Worm (Caenorhabditis elegans): ENCODE results near the gene str-97.

str-97 gene

ce11 chrV:16183357-16183756, 28.3 kb upstream of the str-97 start, which contains the start of gene srz-14:
Gene srz-14 (plus strand): TSS chrV:16183657.
- TF ChIP-seq hif-1 (tag; optimal IDR thresholded peaks at IDR 0.05) (no peak), attf-4 (tag; optimal IDR thresholded peaks at IDR 0.05) (no peak), snpc-1.2 (GFP tag; IDR thresholded peaks at IDR 0.05) (no peak), sdz-12 (GFP tag; optimal IDR thresholded peaks at IDR 0.05) (no peak), lir-3 (tag; optimal IDR thresholded peaks at IDR 0.05) (no peak), fos-1 (tag; optimal IDR thresholded peaks at IDR 0.05) (no peak), mep-1 (tag; optimal IDR thresholded peaks at IDR 0.05) (no peak), duxl-1 (tag; optimal IDR thresholded peaks at IDR 0.05; ENCODE audit: poor library complexity) (no peak), ceh-44 (GFP tag; IDR thresholded peaks at IDR 0.05) (no peak), mdl-1 (tag; optimal IDR thresholded peaks at IDR 0.05) (no peak), unc-130 (GFP tag; optimal IDR thresholded peaks at IDR 0.05) (no peak), dmd-6 (GFP tag; IDR thresholded peaks at IDR 0.05) (no peak), lin-29 (GFP tag; IDR thresholded peaks at IDR 0.05) (no peak), aly-2 (tag; optimal IDR thresholded peaks at IDR 0.05) (no peak), daf-16 (GFP tag; optimal IDR thresholded peaks at IDR 0.05) (no peak), daf-16 (tag; optimal IDR thresholded peaks at IDR 0.05) (no peak)

ce11 chrV:16182918-16183317, 27.9 kb upstream of the str-97 start, which contains the start of gene srh-277:
Gene srh-277 (plus strand): TSS chrV:16183218.
- TF ChIP-seq D1046.2 (GFP tag; IDR thresholded peaks at IDR 0.05), result no peak
- TF ChIP-seq madf-9 (GFP tag; conservative IDR thresholded peaks at IDR 0.05), result no peak
- TF ChIP-seq attf-4 (tag; optimal IDR thresholded peaks at IDR 0.05), result no peak
- no peak for TF ChIP-seq unc-62 (GFP tag; optimal IDR thresholded peaks at IDR 0.05 in 1 of 2)
- TF ChIP-seq unc-62 (tag; optimal IDR thresholded peaks at IDR 0.05), result no peak
- no peak for TF ChIP-seq spr-3 (GFP tag; optimal IDR thresholded peaks at IDR 0.05)
- TF ChIP-seq hlh-11 (tag; optimal IDR thresholded peaks at IDR 0.05), result no peak
- no peak for TF ChIP-seq lsy-2 (tag; optimal IDR thresholded peaks at IDR 0.05)
- no peak for TF ChIP-seq mxl-2 (GFP tag; conservative IDR thresholded peaks at IDR 0.05)
- TF ChIP-seq lin-38 (GFP tag; IDR thresholded peaks at IDR 0.05), result no peak
- no peak for TF ChIP-seq nhr-237 (tag; optimal IDR thresholded peaks at IDR 0.05)
- no peak for TF ChIP-seq pqm-1 (tag; optimal IDR thresholded peaks at IDR 0.05)
- no peak for TF ChIP-seq zip-2 (tag; optimal IDR thresholded peaks at IDR 0.05)
- TF ChIP-seq zfp-2 (tag; optimal IDR thresholded peaks at IDR 0.05), result no peak
- no peak for TF ChIP-seq F37D6.2 (tag; optimal IDR thresholded peaks at IDR 0.05)
- no peak for TF ChIP-seq egl-43 (GFP tag; IDR thresholded peaks at IDR 0.05)

ce11 chrV:16182110-16182509, 27.1 kb upstream of the str-97 start, which contains the start of gene srz-13:
Gene srz-13 (plus strand): TSS chrV:16182410.
- TF ChIP-seq mxl-3 (GFP tag; optimal IDR thresholded peaks at IDR 0.05) (no peak), F26F4.8 (GFP tag; conservative IDR thresholded peaks at IDR 0.05) (no peak), lin-1 (GFP tag; IDR thresholded peaks at IDR 0.05) (no peak), R02D3.7 (tag; optimal IDR thresholded peaks at IDR 0.05) (no peak), zfp-2 (tag; optimal IDR thresholded peaks at IDR 0.05) (no peak), dpl-1 (GFP tag; optimal IDR thresholded peaks at IDR 0.05) (no peak), daf-19 (GFP tag; conservative IDR thresholded peaks at IDR 0.05) (no peak), T26A8.4 (GFP tag; IDR thresholded peaks at IDR 0.05) (no peak), aly-2 (tag; optimal IDR thresholded peaks at IDR 0.05) (no peak), zip-11 (GFP tag; IDR thresholded peaks at IDR 0.05) (no peak), fos-1 (tag; optimal IDR thresholded peaks at IDR 0.05) (no peak), Y105C5A.15 (GFP tag; IDR thresholded peaks at IDR 0.05) (no peak), pqm-1 (tag; optimal IDR thresholded peaks at IDR 0.05) (no peak), nhr-28 (tag; optimal IDR thresholded peaks at IDR 0.05) (no peak), skn-1 (tag; optimal IDR thresholded peaks at IDR 0.05) (no peak)

All from whole organism, L4 larva.